Worm (Caenorhabditis elegans): Measurements from ENCODE around the gene aexr-3.

- TF ChIP-seq sma-9 (GFP tag; optimal IDR thresholded peaks at IDR 0.05) (no peak), sma-9 (tag; optimal IDR thresholded peaks at IDR 0.05) (no peak), nhr-11 (tag; optimal IDR thresholded peaks at IDR 0.05) (no peak), nhr-237 (tag; optimal IDR thresholded peaks at IDR 0.05) (no peak), crh-2 (tag; optimal IDR thresholded peaks at IDR 0.05) (no peak), unc-39 (tag; optimal IDR thresholded peaks at IDR 0.05) (no peak)
Measured at ce11 chrX:8980676-8981075, 19.7 kb upstream of the aexr-3 start, which contains the start of gene nmur-1.
